Fruit fly (Drosophila melanogaster): ENCODE data around the gene CG12219.
A peak's percentile ranks its signal among the peaks of the same experiment; 100 is the strongest.

The CG12219 gene

dm6 chrX:6343786-6344537, 42.9 kb upstream of the CG12219 start (continued):
- TF ChIP-seq CG30403 (GFP tag; optimal IDR thresholded peaks at IDR 0.05) (peak; percentile 7), CG10209 (GFP tag; optimal IDR thresholded peaks at IDR 0.05) (peak; percentile 10), ara (GFP tag; IDR thresholded peaks at IDR 0.05) (peak; percentile 71; the same call in 1 of the 2 replicates), Awh (GFP tag; IDR thresholded peaks at IDR 0.05) (peak; percentile 86), kni (GFP tag; optimal IDR thresholded peaks at IDR 0.05) (peak; percentile 69), jing (GFP tag; optimal IDR thresholded peaks at IDR 0.05) (no peak), CG10979 (tag; optimal IDR thresholded peaks at IDR 0.05) (peak; percentile 31), MESR4 (GFP tag; optimal IDR thresholded peaks at IDR 0.05) (no peak), CG32772 (GFP tag; IDR thresholded peaks at IDR 0.05) (peak; percentile 70), stc (GFP tag; IDR thresholded peaks at IDR 0.05) (peak; percentile 76), bab2 (GFP tag; optimal IDR thresholded peaks at IDR 0.05) (peak; percentile 14), Dad (GFP tag; optimal IDR thresholded peaks at IDR 0.05) (peak; percentile 13), dmrt99B (tag; optimal IDR thresholded peaks at IDR 0.05) (peak; percentile 42), HHEX (GFP tag; optimal IDR thresholded peaks at IDR 0.05) (peak; percentile 3), CG11695 (GFP tag; IDR thresholded peaks at IDR 0.05) (peak; percentile 44; the same call in 1 of the 3 replicates), CG3163 (GFP tag; optimal IDR thresholded peaks at IDR 0.05) (peak; percentile 31), CG2199 (GFP tag; IDR thresholded peaks at IDR 0.05) (no peak), Eip74EF (GFP tag; optimal IDR thresholded peaks at IDR 0.05) (peak in 1 of 2 experiments; percentile 13), CG6689 (GFP tag; IDR thresholded peaks at IDR 0.05) (peak; percentile 47), tna (GFP tag; IDR thresholded peaks at IDR 0.05; ENCODE audit: partially characterized antibody) (no peak), Atf6 (GFP tag; IDR thresholded peaks at IDR 0.05) (peak; percentile 40; the same call in 1 of the 2 replicates), ranshi (GFP tag; IDR thresholded peaks at IDR 0.05) (peak; percentile 55; the same call in 1 of the 2 replicates), CG17385 (GFP tag; optimal IDR thresholded peaks at IDR 0.05) (peak; percentile 25), dimm (GFP tag; IDR thresholded peaks at IDR 0.05) (0 out of 2 replicates have a peak, but pooled peaks have one; percentile 25), nom (GFP tag; optimal IDR thresholded peaks at IDR 0.05) (peak; percentile 39), Ets65A (GFP tag) (peak; percentile 13), tgo (GFP tag; IDR thresholded peaks at IDR 0.05) (peak; percentile 50; the same call in 1 of the 3 replicates), CG4360 (GFP tag; IDR thresholded peaks at IDR 0.05) (0 out of 2 replicates have a peak, but pooled peaks have one; percentile 41), peb (GFP tag; IDR thresholded peaks at IDR 0.05) (peak; percentile 74), ash1 (GFP tag; optimal IDR thresholded peaks at IDR 0.05) (no peak), Lim3 (GFP tag; IDR thresholded peaks at IDR 0.05) (0 out of 2 replicates have a peak, but pooled peaks have one; percentile 16), E2f2 (GFP tag; IDR thresholded peaks at IDR 0.05) (peak; percentile 37; the same call in 1 of the 2 replicates), Sox100B (GFP tag; optimal IDR thresholded peaks at IDR 0.05) (peak; percentile 35), CG17328 (GFP tag; IDR thresholded peaks at IDR 0.05) (peak; percentile 59), pita (GFP tag; optimal IDR thresholded peaks at IDR 0.05) (no peak), vvl (GFP tag; IDR thresholded peaks at IDR 0.05) (peak; percentile 77), exex (tag; optimal IDR thresholded peaks at IDR 0.05) (no peak), CG1602 (GFP tag; optimal IDR thresholded peaks at IDR 0.05) (no peak), CG3847 (GFP tag; IDR thresholded peaks at IDR 0.05) (0 out of 2 replicates have a peak, but pooled peaks have one; percentile 38), pan (optimal IDR thresholded peaks at IDR 0.05) (no peak), pan (GFP tag; optimal IDR thresholded peaks at IDR 0.05 in 1 of 2, IDR thresholded peaks at IDR 0.05 in 1 of 2) (peak in 1 of 2 experiments; percentile 80), sna (GFP tag; IDR thresholded peaks at IDR 0.05; ENCODE audit: partially characterized antibody) (0 out of 2 replicates have a peak, but pooled peaks have one; percentile 23), MTF-1 (GFP tag; optimal IDR thresholded peaks at IDR 0.05; ENCODE audit: borderline replicate concordance) (peak; percentile 11), bowl (GFP tag; IDR thresholded peaks at IDR 0.05) (peak; percentile 58; the same call in 1 of the 2 replicates), zfh1 (GFP tag; IDR thresholded peaks at IDR 0.05) (peak; percentile 75; the same call in 2 of the 3 replicates), Sox102F (GFP tag; optimal IDR thresholded peaks at IDR 0.05) (peak; percentile 63), HLH4C (GFP tag; IDR thresholded peaks at IDR 0.05; ENCODE audit: partially characterized antibody) (peak; percentile 25; the same call in 1 of the 3 replicates), Pdp1 (GFP tag; optimal IDR thresholded peaks at IDR 0.05) (peak in 1 of 2 experiments; percentile 0)
